Worm (Caenorhabditis elegans) whole organism, midembryonic: Measurements from ENCODE around the gene ins-19.

Source experiments
- med-1 ChIP-seq: sonication (generic microtip); optimal IDR thresholded peaks from 2 replicates; lab custom pipeline; 2017; ENCODE audit warnings: missing genetic modification characterization, mild to moderate bottlenecking, missing compliant biosample characterization, antibody characterized with exemption, missing genetic modification reagents; ENCODE audit not compliant: insufficient read depth
- ztf-23 ChIP-seq: fragments of 200-800 bp; sonication (Bioruptor generic); IDR thresholded peaks from 2 replicates; pipeline ENCODE4 v1.3.6; 2022; ENCODE audit warnings: missing genetic modification reagents, missing genetic modification characterization, missing compliant biosample characterization

- TF ChIP-seq ztf-23 (GFP tag; lab: Robert Waterston, UW) (no peak), med-1 (GFP tag; lab: Kevin White, UChicago) (no peak)
These were observed 30.2 kb downstream of the ins-19 start, which contains the start of gene srg-23 for ce11 chrII:3096060-3096459.
